Worm (Caenorhabditis elegans) whole organism, L3 larva: ENCODE measurements around the gene clec-227.

Source experiments
- ZK546.5 ChIP-seq: sonication (generic microtip); optimal IDR thresholded peaks from 2 replicates; lab custom pipeline; 2017; ENCODE audit warnings: missing biosample characterization, missing genetic modification characterization
- ceh-82 ChIP-seq: fragments of 150-350 bp; optimal IDR thresholded peaks from 2 replicates; lab custom pipeline; 2014; ENCODE audit warnings: missing biosample characterization, missing genetic modification characterization
- elt-2 ChIP-seq: sonication (generic microtip); optimal IDR thresholded peaks from 2 replicates; lab custom pipeline; 2016; ENCODE audit warnings: missing genetic modification reagents, mild to moderate bottlenecking, missing genetic modification characterization, missing compliant biosample characterization
- elt-3 ChIP-seq, 3 experiments: fragments of 150-350 bp in 1 of 3; sonication (generic microtip) in 2 of 3; optimal IDR thresholded peaks; 2 replicates in 2 of 3; 4 replicates in 1 of 3; lab custom pipeline; 2014 to 2017; ENCODE audit warnings: missing biosample characterization in 3 of 3, missing genetic modification characterization in 3 of 3
- fkh-10 ChIP-seq: sonication (generic microtip); optimal IDR thresholded peaks from 2 replicates; lab custom pipeline; 2017; ENCODE audit warnings: missing biosample characterization, missing genetic modification reagents, missing genetic modification characterization
- lin-39 ChIP-seq: fragments of 150-350 bp; optimal IDR thresholded peaks from 2 replicates; lab custom pipeline; 2018; ENCODE audit warnings: missing biosample characterization, missing genetic modification reagents, missing genetic modification characterization
- nhr-237 ChIP-seq: fragments of 150-350 bp; optimal IDR thresholded peaks from 2 replicates; lab custom pipeline; 2014; ENCODE audit warnings: missing biosample characterization, missing genetic modification characterization
- nhr-25 ChIP-seq: sonication (generic microtip); optimal IDR thresholded peaks from 2 replicates; lab custom pipeline; 2017; ENCODE audit warnings: missing biosample characterization, missing genetic modification characterization
- nhr-28 ChIP-seq: fragments of 150-350 bp; optimal IDR thresholded peaks from 2 replicates; lab custom pipeline; 2014; ENCODE audit warnings: missing biosample characterization, missing genetic modification characterization
- pha-4 ChIP-seq: fragments of 150-350 bp; optimal IDR thresholded peaks from 2 replicates; lab custom pipeline; 2014; ENCODE audit warnings: missing biosample characterization, missing genetic modification reagents, missing genetic modification characterization
- sea-2 ChIP-seq: fragments of 150-350 bp; sonication (generic microtip); optimal IDR thresholded peaks from 4 replicates; lab custom pipeline; 2014; ENCODE audit warnings: missing biosample characterization, missing genetic modification reagents, missing genetic modification characterization
- unc-62 ChIP-seq: fragments of 150-350 bp; sonication (generic microtip); optimal IDR thresholded peaks from 4 replicates; lab custom pipeline; 2014; ENCODE audit warnings: missing biosample characterization, missing genetic modification reagents, missing genetic modification characterization
- ztf-11 ChIP-seq: fragments of 150-350 bp; optimal IDR thresholded peaks from 2 replicates; lab custom pipeline; 2014; ENCODE audit warnings: missing biosample characterization, missing genetic modification characterization
- ztf-4 ChIP-seq: fragments of 150-350 bp; optimal IDR thresholded peaks from 2 replicates; lab custom pipeline; 2014; ENCODE audit warnings: missing biosample characterization, missing genetic modification characterization

ce11 chrV:14518010-14518409, 45.7 kb downstream of the clec-227 start, which contains the start of gene R02D5.6:
- TF ChIP-seq sea-2 (GFP tag; lab: Kevin White, UChicago) (no peak), fkh-10 (GFP tag; lab: Kevin White, UChicago) (no peak), pha-4 (tag; lab: Kevin White, UChicago) (no peak), unc-62 (GFP tag; lab: Kevin White, UChicago) (no peak), ZK546.5 (tag; lab: Kevin White, UChicago) (no peak), nhr-28 (no peak), elt-2 (tag; lab: Kevin White, UChicago) (no peak), elt-3 (tag; optimal IDR thresholded peaks at IDR 0.05; lab: Kevin White, UChicago) (no peak), nhr-237 (tag; lab: Kevin White, UChicago) (no peak), ztf-11 (tag; lab: Kevin White, UChicago) (no peak), ceh-82 (tag; lab: Kevin White, UChicago) (no peak), nhr-25 (tag; lab: Kevin White, UChicago) (no peak), ztf-4 (tag; lab: Kevin White, UChicago) (no peak), lin-39 (tag; lab: Kevin White, UChicago) (no peak)
